Worm (Caenorhabditis elegans) whole organism, early embryonic: ENCODE measurements around the gene C25H3.17.
A peak's percentile ranks its signal among the peaks of the same experiment; 100 is the strongest.

Experiments used
- aly-1 ChIP-seq: sonication (generic microtip); optimal IDR thresholded peaks from 2 replicates; lab custom pipeline; 2016; ENCODE audit warnings: missing genetic modification characterization, missing compliant biosample characterization
- ama-1 ChIP-seq: fragments of 150-350 bp; optimal IDR thresholded peaks from 2 replicates; lab custom pipeline; 2014
- ceh-13 ChIP-seq: fragments of 200-800 bp; sonication (Bioruptor generic); optimal IDR thresholded peaks from 2 replicates; lab custom pipeline; 2018; ENCODE audit warnings: mild to moderate bottlenecking, missing genetic modification characterization, missing compliant biosample characterization
- ceh-36 ChIP-seq: sonication (generic microtip); optimal IDR thresholded peaks from 2 replicates; lab custom pipeline; 2016; ENCODE audit warnings: missing genetic modification characterization, inconsistent platforms, missing compliant biosample characterization
- ets-7 ChIP-seq: sonication (generic microtip); optimal IDR thresholded peaks from 2 replicates; lab custom pipeline; 2016; ENCODE audit warnings: missing genotype, missing genetic modification characterization, missing compliant biosample characterization
- flt-1 ChIP-seq: fragments of 200-800 bp; sonication (Bioruptor generic); IDR thresholded peaks from 2 replicates; pipeline ENCODE4 v1.3.6; 2022; ENCODE audit warnings: missing genetic modification characterization, missing compliant biosample characterization
- hmbx-1 ChIP-seq: sonication (generic microtip); optimal IDR thresholded peaks from 2 replicates; lab custom pipeline; 2016; ENCODE audit warnings: mild to moderate bottlenecking, missing genetic modification characterization, missing compliant biosample characterization
- hmg-4 ChIP-seq: fragments of 200-800 bp; sonication (Bioruptor generic); optimal IDR thresholded peaks from 2 replicates; lab custom pipeline; 2018; ENCODE audit warnings: mild to moderate bottlenecking, missing genetic modification characterization, missing compliant biosample characterization
- pes-1 ChIP-seq: fragments of 200-800 bp; sonication (Bioruptor generic); IDR thresholded peaks from 2 replicates; pipeline ENCODE4 v1.3.6; 2022; ENCODE audit warnings: missing genetic modification reagents, missing genetic modification characterization, missing compliant biosample characterization
- scrt-1 ChIP-seq: fragments of 200-800 bp; sonication (Bioruptor generic); IDR thresholded peaks from 2 replicates; pipeline ENCODE4 v1.3.6; 2022; ENCODE audit warnings: missing genetic modification characterization, missing compliant biosample characterization
- tbx-37 ChIP-seq: fragments of 200-800 bp; sonication (Bioruptor generic); conservative IDR thresholded peaks from 2 replicates; pipeline ENCODE4 v1.3.6; 2022; ENCODE audit warnings: missing genetic modification reagents, missing genetic modification characterization, missing compliant biosample characterization
- tra-4 ChIP-seq: sonication (generic microtip); optimal IDR thresholded peaks from 2 replicates; lab custom pipeline; 2017; ENCODE audit warnings: missing genetic modification characterization, missing compliant biosample characterization

ce11 chrII:5712126-5712525 lies 42.6 kb upstream of the C25H3.17 start:
- no peak for TF ChIP-seq tbx-37
- TF ChIP-seq ama-1: peak; percentile 28
- TF ChIP-seq ets-7 (tag; lab: Kevin White, UChicago): no peak
- TF ChIP-seq hmbx-1 (tag; lab: Kevin White, UChicago): no peak
- no peak for TF ChIP-seq ceh-13 (GFP tag; lab: Kevin White, UChicago)
- TF ChIP-seq hmg-4 (GFP tag; lab: Kevin White, UChicago): no peak
- no peak for TF ChIP-seq aly-1 (tag; lab: Kevin White, UChicago)
- no peak for TF ChIP-seq ceh-36 (tag; lab: Kevin White, UChicago)
- no peak for TF ChIP-seq pes-1 (GFP tag; lab: Robert Waterston, UW)
- no peak for TF ChIP-seq scrt-1 (GFP tag; lab: Robert Waterston, UW)
- TF ChIP-seq flt-1 (GFP tag; lab: Robert Waterston, UW): no peak
- no peak for TF ChIP-seq tra-4 (tag; lab: Kevin White, UChicago)
